Fruit fly (Drosophila melanogaster) whole organism, embryonic: ENCODE measurements around the gene dtn.

Source experiments
- ATbp ChIP-seq: fragments of 200-800 bp; sonication (Bioruptor generic); optimal IDR thresholded peaks from 2 replicates; lab custom pipeline; 2017; ENCODE audit warnings: missing biosample characterization, mild to moderate bottlenecking, missing genetic modification characterization, missing genetic modification reagents
- CG10147 ChIP-seq: fragments of 200-800 bp; sonication (Bioruptor generic); optimal IDR thresholded peaks from 2 replicates; lab custom pipeline; 2019; ENCODE audit warnings: missing biosample characterization, mild to moderate bottlenecking, missing genetic modification characterization, moderate library complexity
- CG10366 ChIP-seq: fragments of 200-800 bp; sonication (Bioruptor generic); IDR thresholded peaks from 2 replicates; pipeline ENCODE4 v1.3.6; 2022; ENCODE audit warnings: missing biosample characterization, missing genetic modification characterization
- CG10565 ChIP-seq: fragments of 200-800 bp; sonication (Bioruptor generic); optimal IDR thresholded peaks from 3 replicates; lab custom pipeline; 2016; ENCODE audit warnings: missing biosample characterization, mild to moderate bottlenecking, missing genetic modification characterization
- CG12236 ChIP-seq: fragments of 200-800 bp; sonication (Bioruptor generic); optimal IDR thresholded peaks from 2 replicates; lab custom pipeline; 2016; ENCODE audit warnings: missing biosample characterization, missing genetic modification characterization
- CG12659 ChIP-seq: fragments of 200-800 bp; sonication (Bioruptor generic); optimal IDR thresholded peaks from 3 replicates; lab custom pipeline; 2017; ENCODE audit warnings: mild to moderate bottlenecking, missing biosample characterization, missing genetic modification reagents, missing genetic modification characterization
- CG13624 ChIP-seq: fragments of 200-800 bp; sonication (Bioruptor generic); optimal IDR thresholded peaks from 2 replicates; lab custom pipeline; 2016; ENCODE audit warnings: missing biosample characterization, missing genetic modification characterization
- CG13775 ChIP-seq: fragments of 200-800 bp; sonication (Bioruptor generic); optimal IDR thresholded peaks from 3 replicates; lab custom pipeline; 2017; ENCODE audit warnings: missing biosample characterization, mild to moderate bottlenecking, missing genetic modification characterization
- CG14965 ChIP-seq: fragments of 200-800 bp; sonication (Bioruptor generic); optimal IDR thresholded peaks from 2 replicates; lab custom pipeline; 2016; ENCODE audit warnings: missing biosample characterization, missing genetic modification characterization, borderline replicate concordance
- CG17568 ChIP-seq: fragments of 200-800 bp; sonication (Bioruptor generic); optimal IDR thresholded peaks from 2 replicates; lab custom pipeline; 2018; ENCODE audit warnings: missing biosample characterization, mild to moderate bottlenecking, missing genetic modification characterization, moderate library complexity
- CG17912 ChIP-seq: fragments of 200-800 bp; sonication (Bioruptor generic); optimal IDR thresholded peaks from 2 replicates; lab custom pipeline; 2018; ENCODE audit warnings: missing biosample characterization, mild to moderate bottlenecking, missing genetic modification characterization
- CG18011 ChIP-seq: fragments of 200-800 bp; sonication (Bioruptor generic); optimal IDR thresholded peaks from 2 replicates; lab custom pipeline; 2017; ENCODE audit warnings: missing biosample characterization, missing genetic modification characterization, mild to moderate bottlenecking, moderate library complexity, missing genotype
- CG18262 ChIP-seq: fragments of 200-800 bp; optimal IDR thresholded peaks from 3 replicates; lab custom pipeline; 2019; ENCODE audit warnings: missing biosample characterization, mild to moderate bottlenecking, missing genetic modification characterization, moderate library complexity
- CG31388 ChIP-seq: fragments of 200-800 bp; sonication (Bioruptor generic); optimal IDR thresholded peaks from 2 replicates; lab custom pipeline; 2016; ENCODE audit warnings: missing biosample characterization, missing genetic modification characterization
- CG32767 ChIP-seq: fragments of 200-800 bp; sonication (Bioruptor generic); IDR thresholded peaks from 2 replicates; pipeline ENCODE4 v1.3.6; 2022; ENCODE audit warnings: missing biosample characterization, missing genetic modification characterization
- CG33213 ChIP-seq: fragments of 200-800 bp; sonication (Bioruptor generic); optimal IDR thresholded peaks from 3 replicates; lab custom pipeline; 2016; ENCODE audit warnings: missing biosample characterization, missing genetic modification characterization
- CG34224 ChIP-seq: fragments of 200-800 bp; sonication (Bioruptor generic); IDR thresholded peaks from 3 replicates; pipeline ENCODE4 v1.3.6; 2022; ENCODE audit warnings: missing biosample characterization, missing genetic modification characterization; ENCODE audit not compliant: partially characterized antibody
- CG5180 ChIP-seq: fragments of 200-800 bp; sonication (Bioruptor generic); optimal IDR thresholded peaks from 3 replicates; lab custom pipeline; 2017; ENCODE audit warnings: missing biosample characterization, missing genetic modification characterization, mild to moderate bottlenecking, moderate library complexity, missing genetic modification reagents
- CG7556 ChIP-seq: fragments of 200-800 bp; sonication (Bioruptor generic); optimal IDR thresholded peaks from 2 replicates; lab custom pipeline; 2017; ENCODE audit warnings: missing biosample characterization, mild to moderate bottlenecking, missing genetic modification characterization
- CG9609 ChIP-seq: fragments of 200-800 bp; sonication (Bioruptor generic); optimal IDR thresholded peaks from 3 replicates; lab custom pipeline; 2016; ENCODE audit warnings: missing biosample characterization, missing genetic modification characterization
- CG9727 ChIP-seq: fragments of 200-800 bp; sonication (Bioruptor generic); optimal IDR thresholded peaks from 3 replicates; lab custom pipeline; 2017; ENCODE audit warnings: missing biosample characterization, mild to moderate bottlenecking, missing genetic modification characterization
- CG9932 ChIP-seq: fragments of 200-800 bp; sonication (Bioruptor generic); IDR thresholded peaks from 2 replicates; pipeline ENCODE4 v1.3.6; 2022; ENCODE audit warnings: missing biosample characterization, missing genetic modification characterization
- CrebB ChIP-seq: fragments of 200-800 bp; sonication (Bioruptor generic); optimal IDR thresholded peaks from 3 replicates; lab custom pipeline; 2018; ENCODE audit warnings: missing biosample characterization, mild to moderate bottlenecking, missing genetic modification characterization
- Dip3 ChIP-seq: fragments of 200-800 bp; sonication (Bioruptor generic); optimal IDR thresholded peaks from 3 replicates; lab custom pipeline; 2016; ENCODE audit warnings: missing biosample characterization, missing genetic modification characterization
- Doc3 ChIP-seq: fragments of 200-800 bp; sonication (Bioruptor generic); IDR thresholded peaks from 3 replicates; pipeline ENCODE4 v1.3.6; 2022; ENCODE audit warnings: missing biosample characterization, missing genetic modification characterization; ENCODE audit not compliant: partially characterized antibody
- Drgx ChIP-seq: fragments of 200-800 bp; sonication (Bioruptor generic); IDR thresholded peaks from 2 replicates; pipeline ENCODE4 v1.3.6; 2022; ENCODE audit warnings: missing biosample characterization, missing genetic modification characterization
- Gsc ChIP-seq: fragments of 200-800 bp; sonication (Bioruptor generic); IDR thresholded peaks from 2 replicates; pipeline ENCODE4 v1.3.6; 2022; ENCODE audit warnings: missing biosample characterization, missing genetic modification characterization
- H2.0 ChIP-seq: fragments of 200-800 bp; sonication (Bioruptor generic); IDR thresholded peaks from 2 replicates; pipeline ENCODE4 v1.3.6; 2022; ENCODE audit warnings: missing biosample characterization, missing genetic modification characterization
- HLH3B ChIP-seq: fragments of 200-800 bp; sonication (Bioruptor generic); IDR thresholded peaks from 2 replicates; pipeline ENCODE4 v1.3.6; 2022; ENCODE audit warnings: missing biosample characterization, missing genetic modification characterization
- Meics ChIP-seq: fragments of 200-800 bp; sonication (Bioruptor generic); optimal IDR thresholded peaks from 2 replicates; lab custom pipeline; 2017; ENCODE audit warnings: missing biosample characterization, mild to moderate bottlenecking, missing genetic modification characterization
- Trl ChIP-seq, 3 experiments: fragments of >200 bp in 2 of 3; fragments of 200-800 bp in 1 of 3; sonication (Bioruptor generic) in 1 of 3; optimal IDR thresholded peaks; 2 replicates in 1 of 3; 3 replicates in 2 of 3; lab custom pipeline; 2016 to 2017; ENCODE audit warnings: missing biosample characterization in 1 of 3, missing genetic modification characterization in 1 of 3
- Xrp1 ChIP-seq: fragments of 200-800 bp; sonication (Bioruptor generic); IDR thresholded peaks from 2 replicates; pipeline ENCODE4 v1.3.6; 2022; ENCODE audit warnings: missing biosample characterization, missing genetic modification characterization
- bigmax ChIP-seq: fragments of 200-800 bp; sonication (Bioruptor generic); optimal IDR thresholded peaks from 2 replicates; lab custom pipeline; 2018; ENCODE audit warnings: missing biosample characterization, mild to moderate bottlenecking, missing genetic modification characterization
- bsh ChIP-seq, 2 experiments: fragments of 200-800 bp; sonication (Bioruptor generic); optimal IDR thresholded peaks; 2 replicates each; lab custom pipeline; 2017 to 2018; ENCODE audit warnings: mild to moderate bottlenecking in 2 of 2, missing biosample characterization in 2 of 2, missing genetic modification characterization in 2 of 2, moderate library complexity in 1 of 2
- ci ChIP-seq: fragments of 200-800 bp; sonication (Bioruptor generic); IDR thresholded peaks from 3 replicates; pipeline ENCODE4 v1.3.6; 2022; ENCODE audit warnings: missing biosample characterization, missing genetic modification characterization
- crp ChIP-seq, 2 experiments: fragments of 200-800 bp; sonication (Bioruptor generic); optimal IDR thresholded peaks; 2 replicates in 1 of 2; 3 replicates in 1 of 2; lab custom pipeline; 2017; ENCODE audit warnings: missing biosample characterization in 2 of 2, missing genetic modification characterization in 2 of 2, mild to moderate bottlenecking in 1 of 2, moderate library complexity in 1 of 2
- disco-r ChIP-seq: fragments of 200-800 bp; sonication (Bioruptor generic); optimal IDR thresholded peaks from 2 replicates; lab custom pipeline; 2016; ENCODE audit warnings: missing biosample characterization, missing genetic modification characterization
- dpn ChIP-seq, 2 experiments: fragments of 200-800 bp; sonication (Bioruptor generic); optimal IDR thresholded peaks; 3 replicates each; lab custom pipeline; 2016; ENCODE audit warnings: missing biosample characterization in 2 of 2, missing genetic modification characterization in 2 of 2
- fd102C ChIP-seq: fragments of 200-800 bp; sonication (Bioruptor generic); optimal IDR thresholded peaks from 2 replicates; lab custom pipeline; 2018; ENCODE audit warnings: missing biosample characterization, mild to moderate bottlenecking, missing genetic modification characterization, moderate library complexity
- fu2 ChIP-seq: fragments of 200-800 bp; sonication (Bioruptor generic); optimal IDR thresholded peaks from 2 replicates; lab custom pipeline; 2016; ENCODE audit warnings: missing biosample characterization, missing genetic modification characterization
- gcm2 ChIP-seq: fragments of 200-800 bp; sonication (Bioruptor generic); optimal IDR thresholded peaks from 2 replicates; lab custom pipeline; 2016; ENCODE audit warnings: missing biosample characterization, missing genetic modification characterization
- grau ChIP-seq: fragments of 200-800 bp; optimal IDR thresholded peaks from 3 replicates; lab custom pipeline; 2019; ENCODE audit warnings: missing biosample characterization, mild to moderate bottlenecking, missing genetic modification characterization, moderate library complexity
- knrl ChIP-seq: fragments of 200-800 bp; sonication (Bioruptor generic); IDR thresholded peaks from 3 replicates; pipeline ENCODE4 v1.3.6; 2022; ENCODE audit warnings: missing biosample characterization, missing genetic modification characterization; ENCODE audit not compliant: partially characterized antibody
- otp ChIP-seq: fragments of 200-800 bp; sonication (Bioruptor generic); IDR thresholded peaks from 3 replicates; pipeline ENCODE4, ENCODE4 v1.3.6; 2022; ENCODE audit warnings: missing biosample characterization, missing genetic modification characterization
- p53 ChIP-seq: fragments of 200-800 bp; sonication (Bioruptor generic); optimal IDR thresholded peaks from 2 replicates; lab custom pipeline; 2016; ENCODE audit warnings: missing biosample characterization, missing genetic modification characterization
- row ChIP-seq: fragments of 200-800 bp; sonication (Bioruptor generic); IDR thresholded peaks from 3 replicates; pipeline ENCODE4 v1.3.6; 2022; ENCODE audit warnings: missing biosample characterization, missing genetic modification characterization
- slbo ChIP-seq: fragments of 200-800 bp; sonication (Bioruptor generic); IDR thresholded peaks from 2 replicates; pipeline ENCODE4 v1.3.6; 2022; ENCODE audit warnings: missing biosample characterization, missing genetic modification characterization
- tap ChIP-seq: fragments of 200-800 bp; optimal IDR thresholded peaks from 3 replicates; lab custom pipeline; 2019; ENCODE audit warnings: missing biosample characterization, mild to moderate bottlenecking, missing genetic modification characterization, moderate library complexity
- trem ChIP-seq: fragments of 200-800 bp; optimal IDR thresholded peaks from 3 replicates; lab custom pipeline; 2019; ENCODE audit warnings: missing biosample characterization, mild to moderate bottlenecking, missing genetic modification characterization, moderate library complexity

The dtn gene

dm6 chrX:6193183-6193810 is 32.1 kb upstream of the dtn start (continued):
- peak; percentile 90 for TF ChIP-seq Xrp1 (GFP tag; lab: Robert Waterston, UW)
- TF ChIP-seq CG10147: peak; percentile 65
- TF ChIP-seq otp (GFP tag; lab: Robert Waterston, UW): peak; percentile 73; the same call in 1 of the 3 replicates
- no peak for TF ChIP-seq CG33213 (GFP tag; lab: Kevin White, UChicago)
- peak in 1 of 2 experiments; percentile 29 for TF ChIP-seq crp (GFP tag; optimal IDR thresholded peaks at IDR 0.05; lab: Kevin White, UChicago)
- TF ChIP-seq dpn (GFP tag; optimal IDR thresholded peaks at IDR 0.05; lab: Kevin White, UChicago): peak in 1 of 2 experiments; percentile 59
- peak; percentile 83 for TF ChIP-seq CG12659 (GFP tag; lab: Kevin White, UChicago)
- TF ChIP-seq HLH3B (GFP tag; lab: Robert Waterston, UW): peak; percentile 91
- TF ChIP-seq bsh (GFP tag; optimal IDR thresholded peaks at IDR 0.05; lab: Kevin White, UChicago): no peak
- TF ChIP-seq Doc3 (GFP tag; lab: Robert Waterston, UW): no peak
- TF ChIP-seq CrebB: peak; percentile 19
- TF ChIP-seq CG14965 (GFP tag; lab: Kevin White, UChicago): no peak
- TF ChIP-seq ci (GFP tag; lab: Robert Waterston, UW): peak; percentile 90
- no peak for TF ChIP-seq fd102C (GFP tag; lab: Kevin White, UChicago)
- TF ChIP-seq CG9727: peak; percentile 76
- no peak for TF ChIP-seq gcm2 (GFP tag; lab: Kevin White, UChicago)
- TF ChIP-seq row (GFP tag; lab: Robert Waterston, UW): peak; percentile 91
- peak; percentile 87 for TF ChIP-seq Drgx (GFP tag; lab: Robert Waterston, UW)
- peak; percentile 24 for TF ChIP-seq CG5180
- peak; percentile 86 for TF ChIP-seq CG7556 (GFP tag; lab: Kevin White, UChicago)
- no peak for TF ChIP-seq CG17912 (GFP tag; lab: Kevin White, UChicago)
- no peak for TF ChIP-seq knrl (GFP tag; lab: Robert Waterston, UW)
- TF ChIP-seq tap (tag; lab: Kevin White, UChicago): peak; percentile 59
- no peak for TF ChIP-seq p53
- no peak for TF ChIP-seq bigmax (GFP tag; lab: Kevin White, UChicago)
- TF ChIP-seq CG9932 (GFP tag; lab: Robert Waterston, UW): peak; percentile 84
- peak; percentile 79 for TF ChIP-seq ATbp (GFP tag; lab: Kevin White, UChicago)
- TF ChIP-seq H2.0 (GFP tag; lab: Robert Waterston, UW): peak; percentile 84
- TF ChIP-seq CG18262 (tag; lab: Kevin White, UChicago): peak; percentile 77
- peak; percentile 93 for TF ChIP-seq slbo (GFP tag; lab: Robert Waterston, UW)
- TF ChIP-seq disco-r (GFP tag; lab: Kevin White, UChicago): no peak
- no peak for TF ChIP-seq CG34224 (GFP tag; lab: Robert Waterston, UW)
- peak; percentile 67 for TF ChIP-seq CG13775 (GFP tag; lab: Kevin White, UChicago)
- peak; percentile 37 for TF ChIP-seq CG18011 (GFP tag; lab: Kevin White, UChicago)
- no peak for TF ChIP-seq CG31388 (GFP tag; lab: Kevin White, UChicago)
- peak; percentile 87 for TF ChIP-seq Meics (GFP tag; lab: Kevin White, UChicago)
- no peak for TF ChIP-seq CG12236 (GFP tag; lab: Kevin White, UChicago)
- TF ChIP-seq trem: no peak
- TF ChIP-seq CG17568 (GFP tag; lab: Kevin White, UChicago): peak; percentile 59
- no peak for TF ChIP-seq CG9609 (GFP tag; lab: Kevin White, UChicago)
- TF ChIP-seq Dip3 (GFP tag; lab: Kevin White, UChicago): peak; percentile 9
- TF ChIP-seq CG13624: peak; percentile 8
- peak; percentile 80 for TF ChIP-seq grau (tag; lab: Kevin White, UChicago)
- TF ChIP-seq CG10565 (GFP tag; lab: Kevin White, UChicago): no peak
- no peak for TF ChIP-seq Trl (optimal IDR thresholded peaks at IDR 0.05; lab: Kevin White, UChicago)
- peak; percentile 13 for TF ChIP-seq Trl (GFP tag; optimal IDR thresholded peaks at IDR 0.05; lab: Kevin White, UChicago)
- peak; percentile 85 for TF ChIP-seq CG32767 (GFP tag; lab: Robert Waterston, UW)
- TF ChIP-seq CG10366 (GFP tag; lab: Robert Waterston, UW): peak; percentile 90
- no peak for TF ChIP-seq fu2
- peak; percentile 71 for TF ChIP-seq Gsc
